Worm (Caenorhabditis elegans): ENCODE data around the gene unc-10.

ce11 chrX:7224510-7224909 is 55.6 kb downstream of the unc-10 start:
- TF ChIP-seq cnd-1 (tag; optimal IDR thresholded peaks at IDR 0.05), result no peak
- no peak for TF ChIP-seq zip-8 (tag; optimal IDR thresholded peaks at IDR 0.05)
- TF ChIP-seq nhr-76 (tag; optimal IDR thresholded peaks at IDR 0.05), result no peak
- no peak for TF ChIP-seq lin-32 (GFP tag; optimal IDR thresholded peaks at IDR 0.05)
- TF ChIP-seq ces-1 (GFP tag; optimal IDR thresholded peaks at IDR 0.05), result peak; percentile 14
- TF ChIP-seq elt-3 (tag; optimal IDR thresholded peaks at IDR 0.05), result no peak
- TF ChIP-seq lin-13 (tag; optimal IDR thresholded peaks at IDR 0.05), result no peak
- no peak for TF ChIP-seq tbx-8 (GFP tag; optimal IDR thresholded peaks at IDR 0.05)
